Fruit fly (Drosophila melanogaster): ENCODE measurements around the gene CG9626.

DNA sequence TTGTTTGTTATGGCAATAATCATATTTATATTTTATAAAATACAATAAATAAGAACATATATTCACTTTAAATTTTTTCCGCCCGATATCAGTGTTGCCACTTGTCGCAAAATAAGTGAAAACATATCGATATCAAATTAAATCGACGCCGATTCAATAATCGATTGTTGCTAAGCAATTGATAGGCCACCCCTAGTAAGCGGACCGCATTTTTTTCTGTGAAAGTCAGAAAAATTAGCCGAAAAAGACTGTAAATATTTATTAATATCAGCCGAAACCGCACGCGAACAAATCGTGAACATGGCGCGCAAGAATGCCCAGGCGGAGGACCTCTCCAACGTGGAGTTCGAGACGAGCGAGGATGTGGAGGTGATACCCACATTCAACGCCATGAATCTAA, 12.3 kb upstream of the CG9626 start, which contains the start of gene CG7483:
- no peak for TF ChIP-seq CTCF (optimal IDR thresholded peaks at IDR 0.05)
- no peak for TF ChIP-seq CG8478 (optimal IDR thresholded peaks at IDR 0.05)

Measured in S2 (cell line).